Worm (Caenorhabditis elegans) whole organism, L4 larva: ENCODE results near the gene sulp-2.

Source experiments
- ceh-62 ChIP-seq: sonication (generic microtip); optimal IDR thresholded peaks from 2 replicates; lab custom pipeline; 2017; ENCODE audit warnings: missing biosample characterization, missing genetic modification characterization
- hmg-1.1 ChIP-seq: fragments of 200-800 bp; sonication (Bioruptor generic); IDR thresholded peaks from 2 replicates; pipeline ENCODE4 v1.3.6; 2022; ENCODE audit warnings: missing genetic modification reagents, missing genetic modification characterization, missing compliant biosample characterization
- lin-13 ChIP-seq: fragments of 150-350 bp; optimal IDR thresholded peaks from 2 replicates; lab custom pipeline; 2014; ENCODE audit warnings: missing biosample characterization, missing genetic modification reagents, missing genetic modification characterization
- nhr-11 ChIP-seq: fragments of 150-350 bp; optimal IDR thresholded peaks from 2 replicates; lab custom pipeline; 2014; ENCODE audit warnings: missing biosample characterization, missing genetic modification characterization
- nhr-41 ChIP-seq: fragments of 200-800 bp; sonication (Bioruptor generic); IDR thresholded peaks from 2 replicates; pipeline ENCODE4 v1.3.6; 2022; ENCODE audit warnings: missing genetic modification reagents, missing genetic modification characterization, missing compliant biosample characterization

DNA sequence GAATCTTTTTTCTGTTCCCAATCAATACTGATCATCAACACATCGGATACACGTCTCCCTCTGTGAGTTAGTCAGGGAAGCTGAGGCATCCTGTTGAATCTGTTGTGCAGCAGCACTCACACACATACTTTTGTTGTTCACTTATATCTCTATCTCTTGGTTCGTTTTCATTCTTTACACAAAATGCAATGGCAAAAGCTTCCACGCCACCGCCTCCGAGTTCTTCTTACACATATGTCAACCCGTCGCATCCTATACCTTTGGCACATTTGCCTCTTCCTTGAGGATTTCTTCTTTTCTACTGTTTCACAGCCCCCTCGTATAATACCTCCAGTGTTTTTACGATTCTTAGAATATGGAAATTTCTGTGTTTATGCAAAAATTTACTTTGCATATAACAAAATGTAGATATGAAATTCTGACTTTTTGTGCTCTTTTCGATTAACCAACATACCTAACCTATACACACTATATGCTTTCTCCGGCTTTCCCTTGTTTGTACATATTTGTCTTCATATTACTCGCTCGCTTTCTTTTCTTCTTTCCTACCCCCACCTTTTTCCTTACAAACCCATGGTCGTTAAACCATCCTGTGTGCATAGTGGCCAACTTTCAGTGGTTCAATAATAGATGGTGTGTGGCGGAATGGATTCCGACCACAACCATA, 6.5 kb downstream of the sulp-2 start, which contains the start of gene unc-97:
- TF ChIP-seq nhr-41 (GFP tag; lab: Robert Waterston, UW) (no peak), lin-13 (no peak), ceh-62 (tag; lab: Kevin White, UChicago) (no peak), nhr-11 (tag; lab: Kevin White, UChicago) (no peak), hmg-1.1 (GFP tag; lab: Robert Waterston, UW) (no peak)
